Fruit fly (Drosophila melanogaster) whole organism, embryonic: ENCODE data around the gene Cpsf5.
A peak's percentile ranks its signal among the peaks of the same experiment; 100 is the strongest.

Experiments
- CG10543 ChIP-seq: fragments of 200-800 bp; sonication (Bioruptor generic); optimal IDR thresholded peaks from 3 replicates; lab custom pipeline; 2017; ENCODE audit warnings: missing biosample characterization, mild to moderate bottlenecking, missing genetic modification characterization, moderate library complexity
- CG10565 ChIP-seq: fragments of 200-800 bp; sonication (Bioruptor generic); optimal IDR thresholded peaks from 3 replicates; lab custom pipeline; 2016; ENCODE audit warnings: missing biosample characterization, mild to moderate bottlenecking, missing genetic modification characterization
- CG10959 ChIP-seq: fragments of 200-800 bp; sonication (Bioruptor generic); IDR thresholded peaks from 2 replicates; pipeline ENCODE4 v1.3.6; 2022; ENCODE audit warnings: missing biosample characterization, missing genetic modification characterization
- CG1233 ChIP-seq: fragments of 200-800 bp; sonication (Bioruptor generic); optimal IDR thresholded peaks from 4 replicates; lab custom pipeline; 2018; ENCODE audit warnings: missing biosample characterization, mild to moderate bottlenecking, missing genetic modification characterization
- CG12769 ChIP-seq: fragments of 200-800 bp; sonication (Bioruptor generic); optimal IDR thresholded peaks from 2 replicates; lab custom pipeline; 2019; ENCODE audit warnings: missing biosample characterization, mild to moderate bottlenecking, missing genetic modification characterization, moderate library complexity
- CG17186 ChIP-seq: fragments of 200-800 bp; sonication (Bioruptor generic); optimal IDR thresholded peaks from 3 replicates; lab custom pipeline; 2017; ENCODE audit warnings: missing biosample characterization, missing genetic modification reagents, missing genetic modification characterization
- CG17359 ChIP-seq: fragments of 200-800 bp; sonication (Bioruptor generic); optimal IDR thresholded peaks from 3 replicates; lab custom pipeline; 2018; ENCODE audit warnings: missing biosample characterization, mild to moderate bottlenecking, missing genetic modification characterization, moderate library complexity
- CG2199 ChIP-seq: fragments of 200-800 bp; sonication (Bioruptor generic); IDR thresholded peaks from 3 replicates; pipeline ENCODE4 v1.3.6; 2022; ENCODE audit warnings: missing biosample characterization, missing genetic modification characterization
- CG31224 ChIP-seq: fragments of 200-800 bp; sonication (Bioruptor generic); IDR thresholded peaks from 2 replicates; pipeline ENCODE4 v1.3.6; 2022; ENCODE audit warnings: missing biosample characterization, missing genetic modification characterization
- CG32767 ChIP-seq: fragments of 200-800 bp; sonication (Bioruptor generic); IDR thresholded peaks from 2 replicates; pipeline ENCODE4 v1.3.6; 2022; ENCODE audit warnings: missing biosample characterization, missing genetic modification characterization
- CG34376 ChIP-seq: fragments of 200-800 bp; sonication (Bioruptor generic); optimal IDR thresholded peaks from 2 replicates; lab custom pipeline; 2018; ENCODE audit warnings: missing biosample characterization, mild to moderate bottlenecking, missing genetic modification characterization
- CG3847 ChIP-seq: fragments of 200-800 bp; sonication (Bioruptor generic); IDR thresholded peaks from 2 replicates; pipeline ENCODE4 v1.3.6; 2022; ENCODE audit warnings: missing biosample characterization, missing genetic modification characterization
- CG9932 ChIP-seq: fragments of 200-800 bp; sonication (Bioruptor generic); IDR thresholded peaks from 2 replicates; pipeline ENCODE4 v1.3.6; 2022; ENCODE audit warnings: missing biosample characterization, missing genetic modification characterization
- D19B ChIP-seq: fragments of 200-800 bp; sonication (Bioruptor generic); optimal IDR thresholded peaks from 2 replicates; lab custom pipeline; 2017; ENCODE audit warnings: missing biosample characterization, mild to moderate bottlenecking, missing genetic modification characterization
- Dad ChIP-seq: fragments of 200-800 bp; sonication (Bioruptor generic); optimal IDR thresholded peaks from 3 replicates; lab custom pipeline; 2016; ENCODE audit warnings: missing biosample characterization, missing genetic modification characterization
- Dbx ChIP-seq: fragments of 200-800 bp; sonication (Bioruptor generic); IDR thresholded peaks from 3 replicates; pipeline ENCODE4 v1.3.6; 2022; ENCODE audit warnings: missing biosample characterization, missing genetic modification characterization
- H15 ChIP-seq: fragments of 200-800 bp; sonication (Bioruptor generic); IDR thresholded peaks from 3 replicates; pipeline ENCODE4 v1.3.6; 2022; ENCODE audit warnings: missing biosample characterization, missing genetic modification characterization
- HLH4C ChIP-seq: fragments of 200-800 bp; sonication (Bioruptor generic); IDR thresholded peaks from 3 replicates; pipeline ENCODE4 v1.3.6; 2022; ENCODE audit warnings: missing biosample characterization, missing genetic modification characterization; ENCODE audit not compliant: partially characterized antibody
- Hand ChIP-seq: fragments of 200-800 bp; sonication (Bioruptor generic); optimal IDR thresholded peaks from 2 replicates; lab custom pipeline; 2017; ENCODE audit warnings: mild to moderate bottlenecking, missing biosample characterization, missing genetic modification reagents, missing genetic modification characterization
- Hr3 ChIP-seq: fragments of 200-800 bp; sonication (Bioruptor generic); optimal IDR thresholded peaks from 3 replicates; lab custom pipeline; 2016; ENCODE audit warnings: missing biosample characterization, missing genetic modification characterization
- Med ChIP-seq: fragments of 200-800 bp; sonication (Bioruptor generic); peaks from one replicate; lab custom pipeline; 2016; ENCODE audit warnings: missing biosample characterization, missing genetic modification characterization, mild to moderate bottlenecking, inconsistent platforms, moderate library complexity
- Spps ChIP-seq: fragments of 200-800 bp; sonication (Bioruptor generic); optimal IDR thresholded peaks from 2 replicates; lab custom pipeline; 2018; ENCODE audit warnings: missing biosample characterization, mild to moderate bottlenecking, missing genetic modification characterization
- Trl ChIP-seq, 3 experiments: fragments of >200 bp in 2 of 3; fragments of 200-800 bp in 1 of 3; sonication (Bioruptor generic) in 1 of 3; optimal IDR thresholded peaks; 2 replicates in 1 of 3; 3 replicates in 2 of 3; lab custom pipeline; 2016 to 2017; ENCODE audit warnings: missing biosample characterization in 1 of 3, missing genetic modification characterization in 1 of 3
- ato ChIP-seq: fragments of 200-800 bp; sonication (Bioruptor generic); IDR thresholded peaks from 2 replicates; pipeline ENCODE4 v1.3.6; 2022; ENCODE audit warnings: missing biosample characterization, missing genetic modification characterization; ENCODE audit not compliant: partially characterized antibody
- cg ChIP-seq: fragments of 200-800 bp; sonication (Bioruptor generic); optimal IDR thresholded peaks from 3 replicates; lab custom pipeline; 2019; ENCODE audit warnings: missing biosample characterization, mild to moderate bottlenecking, missing genetic modification characterization, moderate library complexity
- chinmo ChIP-seq: fragments of 200-800 bp; sonication (Bioruptor generic); IDR thresholded peaks from 4 replicates; pipeline ENCODE4 v1.3.6; 2022; ENCODE audit warnings: missing biosample characterization, missing genetic modification characterization; ENCODE audit not compliant: partially characterized antibody
- chm ChIP-seq: fragments of 200-800 bp; sonication (Bioruptor generic); IDR thresholded peaks from 2 replicates; pipeline ENCODE4 v1.3.6; 2022; ENCODE audit warnings: missing biosample characterization, missing genetic modification characterization
- ci ChIP-seq: fragments of 200-800 bp; sonication (Bioruptor generic); IDR thresholded peaks from 3 replicates; pipeline ENCODE4 v1.3.6; 2022; ENCODE audit warnings: missing biosample characterization, missing genetic modification characterization
- crol ChIP-seq: fragments of 200-800 bp; sonication (Bioruptor generic); IDR thresholded peaks from 2 replicates; pipeline ENCODE4 v1.3.6; 2022; ENCODE audit warnings: missing biosample characterization, missing genetic modification characterization
- dimm ChIP-seq: fragments of 200-800 bp; sonication (Bioruptor generic); IDR thresholded peaks from 2 replicates; pipeline ENCODE4 v1.3.6; 2022; ENCODE audit warnings: missing biosample characterization, missing genetic modification characterization
- exex ChIP-seq: fragments of 200-800 bp; sonication (Bioruptor generic); optimal IDR thresholded peaks from 4 replicates; lab custom pipeline; 2018; ENCODE audit warnings: missing biosample characterization, mild to moderate bottlenecking, missing genetic modification characterization, moderate library complexity
- ftz-f1 ChIP-seq: fragments of 200-800 bp; sonication (Bioruptor generic); optimal IDR thresholded peaks from 2 replicates; lab custom pipeline; 2016; ENCODE audit warnings: missing biosample characterization, missing genetic modification characterization
- gfzf ChIP-seq: fragments of 200-800 bp; sonication (Bioruptor generic); optimal IDR thresholded peaks from 2 replicates; lab custom pipeline; 2016; ENCODE audit warnings: missing biosample characterization, mild to moderate bottlenecking, missing genetic modification characterization, moderate library complexity
- grn ChIP-seq: fragments of 200-800 bp; sonication (Bioruptor generic); optimal IDR thresholded peaks from 3 replicates; lab custom pipeline; 2017; ENCODE audit warnings: missing biosample characterization, missing genetic modification characterization
- jing ChIP-seq: fragments of 200-800 bp; sonication (Bioruptor generic); optimal IDR thresholded peaks from 2 replicates; lab custom pipeline; 2018; ENCODE audit warnings: missing biosample characterization, mild to moderate bottlenecking, missing genetic modification characterization
- nerfin-1 ChIP-seq: fragments of 200-800 bp; sonication (Bioruptor generic); optimal IDR thresholded peaks from 3 replicates; lab custom pipeline; 2019; ENCODE audit warnings: missing biosample characterization, mild to moderate bottlenecking, missing genetic modification characterization, moderate library complexity
- pzg ChIP-seq: fragments of 200-800 bp; sonication (Bioruptor generic); optimal IDR thresholded peaks from 3 replicates; lab custom pipeline; 2018; ENCODE audit warnings: missing biosample characterization, mild to moderate bottlenecking, missing genetic modification characterization, moderate library complexity
- rib ChIP-seq: fragments of 200-800 bp; sonication (Bioruptor generic); IDR thresholded peaks from 2 replicates; pipeline ENCODE4 v1.3.6; 2022; ENCODE audit warnings: missing biosample characterization, missing genetic modification characterization
- ro ChIP-seq: fragments of 200-800 bp; sonication (Bioruptor generic); IDR thresholded peaks from 2 replicates; pipeline ENCODE4 v1.3.6; 2022; ENCODE audit warnings: missing biosample characterization, missing genetic modification characterization
- row ChIP-seq: fragments of 200-800 bp; sonication (Bioruptor generic); IDR thresholded peaks from 3 replicates; pipeline ENCODE4 v1.3.6; 2022; ENCODE audit warnings: missing biosample characterization, missing genetic modification characterization
- schlank ChIP-seq: fragments of 200-800 bp; sonication (Bioruptor generic); optimal IDR thresholded peaks from 2 replicates; lab custom pipeline; 2018; ENCODE audit warnings: missing biosample characterization, mild to moderate bottlenecking, missing genetic modification characterization
- sd ChIP-seq: fragments of 200-800 bp; sonication (Bioruptor generic); optimal IDR thresholded peaks from 3 replicates; lab custom pipeline; 2018; ENCODE audit warnings: missing biosample characterization, mild to moderate bottlenecking, missing genetic modification characterization, moderate library complexity
- sob ChIP-seq: fragments of 200-800 bp; sonication (Bioruptor generic); IDR thresholded peaks from 2 replicates; pipeline ENCODE4 v1.3.6; 2022; ENCODE audit warnings: missing biosample characterization, missing genetic modification characterization
- sqz ChIP-seq: fragments of 200-800 bp; sonication (Bioruptor generic); optimal IDR thresholded peaks from 3 replicates; lab custom pipeline; 2018; ENCODE audit warnings: missing biosample characterization, mild to moderate bottlenecking, missing genetic modification characterization
- tap ChIP-seq: fragments of 200-800 bp; optimal IDR thresholded peaks from 3 replicates; lab custom pipeline; 2019; ENCODE audit warnings: missing biosample characterization, mild to moderate bottlenecking, missing genetic modification characterization, moderate library complexity
- toy ChIP-seq: fragments of 200-800 bp; sonication (Bioruptor generic); IDR thresholded peaks from 2 replicates; pipeline ENCODE4 v1.3.6; 2022; ENCODE audit warnings: missing biosample characterization, missing genetic modification characterization
- wor ChIP-seq: fragments of 200-800 bp; sonication (Bioruptor generic); IDR thresholded peaks from 2 replicates; pipeline ENCODE4 v1.3.6; 2022; ENCODE audit warnings: missing biosample characterization, missing genetic modification characterization

Gene Cpsf5

dm6 chr3L:9431848-9432623 lies 21.2 kb downstream of the Cpsf5 start (continued):
- no peak for TF ChIP-seq wor (GFP tag; lab: Robert Waterston, UW)
- TF ChIP-seq Hr3 (GFP tag; lab: Kevin White, UChicago) = no peak
- 0 out of 2 replicates have a peak, but pooled peaks have one; percentile 13 for TF ChIP-seq CG32767 (GFP tag; lab: Robert Waterston, UW)
- TF ChIP-seq Trl (optimal IDR thresholded peaks at IDR 0.05; lab: Kevin White, UChicago) = peak in 1 of 2 experiments; percentile 44
- TF ChIP-seq Trl (GFP tag; optimal IDR thresholded peaks at IDR 0.05; lab: Kevin White, UChicago) = no peak
- TF ChIP-seq pzg (GFP tag; lab: Kevin White, UChicago) = no peak
- TF ChIP-seq ro = no peak
- peak; percentile 55 for TF ChIP-seq D19B (GFP tag; lab: Kevin White, UChicago)
- peak; percentile 64; the same call in 2 of the 3 replicates for TF ChIP-seq CG2199 (GFP tag; lab: Robert Waterston, UW)
- TF ChIP-seq Spps = no peak
- TF ChIP-seq Med (GFP tag; lab: Kevin White, UChicago) = peak; percentile 59
- TF ChIP-seq sob (GFP tag; lab: Robert Waterston, UW) = peak; percentile 22; the same call in 1 of the 2 replicates
- no peak for TF ChIP-seq jing
- no peak for TF ChIP-seq toy (GFP tag; lab: Robert Waterston, UW)
- TF ChIP-seq HLH4C (GFP tag; lab: Robert Waterston, UW) = no peak
- TF ChIP-seq cg = peak; percentile 8
- TF ChIP-seq ftz-f1 (GFP tag; lab: Kevin White, UChicago) = peak; percentile 51
- no peak for TF ChIP-seq H15
- TF ChIP-seq CG17186 (GFP tag; lab: Kevin White, UChicago) = no peak
- TF ChIP-seq gfzf (GFP tag; lab: Kevin White, UChicago) = no peak
- TF ChIP-seq row = 0 out of 3 replicates have a peak, but pooled peaks have one; percentile 37
- peak; percentile 75 for TF ChIP-seq sd (tag; lab: Kevin White, UChicago)
- no peak for TF ChIP-seq nerfin-1
- peak; percentile 26; the same call in 1 of the 2 replicates for TF ChIP-seq ato
- TF ChIP-seq Dad (GFP tag; lab: Kevin White, UChicago) = no peak
- TF ChIP-seq schlank (tag; lab: Kevin White, UChicago) = no peak
- TF ChIP-seq CG1233 (GFP tag; lab: Kevin White, UChicago) = no peak
- TF ChIP-seq tap = no peak

- TF ChIP-seq crol (peak; percentile 97), chinmo (GFP tag; lab: Robert Waterston, UW) (0 out of 4 replicates have a peak, but pooled peaks have one; percentile 43), Hand (GFP tag; lab: Kevin White, UChicago) (no peak), CG34376 (GFP tag; lab: Kevin White, UChicago) (peak; percentile 51), CG31224 (GFP tag; lab: Robert Waterston, UW) (0 out of 2 replicates have a peak, but pooled peaks have one; percentile 5), CG10543 (GFP tag; lab: Kevin White, UChicago) (peak; percentile 88), chm (GFP tag; lab: Robert Waterston, UW) (no peak), ci (GFP tag; lab: Robert Waterston, UW) (0 out of 3 replicates have a peak, but pooled peaks have one; percentile 33), Dbx (no peak), CG17359 (no peak), rib (GFP tag; lab: Robert Waterston, UW) (peak; percentile 48; the same call in 1 of the 2 replicates), CG9932 (GFP tag; lab: Robert Waterston, UW) (0 out of 2 replicates have a peak, but pooled peaks have one; percentile 7), CG10565 (GFP tag; lab: Kevin White, UChicago) (no peak), CG12769 (peak; percentile 98), dimm (no peak), sd (tag; lab: Kevin White, UChicago) (peak; percentile 82), CG3847 (GFP tag; lab: Robert Waterston, UW) (no peak), sqz (GFP tag; lab: Kevin White, UChicago) (no peak), grn (GFP tag; lab: Kevin White, UChicago) (peak; percentile 72), Med (GFP tag; lab: Kevin White, UChicago) (peak; percentile 71), CG10959 (GFP tag; lab: Robert Waterston, UW) (no peak), exex (tag; lab: Kevin White, UChicago) (peak; percentile 40)
Observed at dm6 chr3L:9432810-9433587, 22.2 kb downstream of the Cpsf5 start.
